Worm (Caenorhabditis elegans) whole organism, late embryonic: ENCODE data around the gene F53A10.2.

ENCODE experiments used
- C38D4.7 ChIP-seq: fragments of 200-800 bp; sonication (Bioruptor generic); optimal IDR thresholded peaks from 2 replicates; lab custom pipeline; 2018; ENCODE audit warnings: mild to moderate bottlenecking, missing genetic modification characterization, moderate library complexity, missing compliant biosample characterization
- Y22D7AL.16 ChIP-seq: sonication (generic microtip); optimal IDR thresholded peaks from 2 replicates; lab custom pipeline; 2016; ENCODE audit warnings: missing genetic modification characterization, missing compliant biosample characterization
- ceh-2 ChIP-seq: sonication (generic microtip); optimal IDR thresholded peaks from 2 replicates; lab custom pipeline; 2016; ENCODE audit warnings: missing genotype, missing genetic modification characterization, missing compliant biosample characterization
- pha-4 ChIP-seq: fragments of 150-350 bp; optimal IDR thresholded peaks from 2 replicates; lab custom pipeline; 2018; ENCODE audit warnings: missing biosample characterization, missing genetic modification reagents, missing genetic modification characterization
- rnt-1 ChIP-seq: sonication (generic microtip); optimal IDR thresholded peaks from 2 replicates; lab custom pipeline; 2016; ENCODE audit warnings: missing genetic modification characterization, missing compliant biosample characterization

- TF ChIP-seq pha-4 (tag; lab: Kevin White, UChicago) (no peak), C38D4.7 (GFP tag; lab: Kevin White, UChicago) (no peak), rnt-1 (tag; lab: Kevin White, UChicago) (no peak), ceh-2 (tag; lab: Kevin White, UChicago) (no peak), Y22D7AL.16 (no peak)
Observed at ce11 chrII:1153299-1153698, 43.9 kb upstream of the F53A10.2 start.
